Worm (Caenorhabditis elegans): ENCODE measurements around the gene tbx-2.

DNA sequence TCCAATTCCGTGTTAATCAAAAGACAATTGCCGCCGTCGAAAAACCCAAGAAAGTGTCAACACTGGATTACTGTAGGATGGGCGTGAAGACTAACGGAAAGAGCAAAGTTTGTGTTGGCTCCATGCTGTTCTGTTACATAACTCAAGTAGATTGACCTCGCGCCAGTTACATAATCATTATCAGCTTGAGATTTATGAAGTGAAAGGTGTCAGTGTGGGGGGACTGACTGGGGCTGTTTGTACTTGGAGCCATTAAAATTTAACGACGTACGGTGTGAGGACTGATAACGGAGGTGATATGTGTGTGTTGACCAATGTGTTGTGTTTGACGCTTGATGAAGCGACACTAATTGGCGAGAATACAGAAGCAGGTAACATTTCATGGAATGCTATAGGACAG is 10.7 kb upstream of the tbx-2 start:
- TF ChIP-seq him-1 (tag; optimal IDR thresholded peaks at IDR 0.05) (no peak), dao-5 (tag; optimal IDR thresholded peaks at IDR 0.05) (no peak)

All from whole organism, L4/young adult.